Worm (Caenorhabditis elegans): ENCODE data around the gene Y45F10B.9.

ce11 chrIV:13601973-13602669 lies 4.4 kb upstream of the Y45F10B.9 start, which contains the start of gene Y45F10B.59:
- TF ChIP-seq lin-39 (tag; optimal IDR thresholded peaks at IDR 0.05) (no peak), ZK546.5 (tag; optimal IDR thresholded peaks at IDR 0.05) (no peak), R02D3.7 (tag; optimal IDR thresholded peaks at IDR 0.05) (no peak), fos-1 (tag; optimal IDR thresholded peaks at IDR 0.05) (no peak), elt-3 (tag; optimal IDR thresholded peaks at IDR 0.05) (no peak), unc-62 (GFP tag; optimal IDR thresholded peaks at IDR 0.05) (no peak)
